Fruit fly (Drosophila melanogaster): Measurements from ENCODE around the gene AdamTS-B.

The AdamTS-B gene

dm6 chrX:5699824-5700498, 1.6 kb downstream of the AdamTS-B start (continued):
- TF ChIP-seq CG2889 (GFP tag; IDR thresholded peaks at IDR 0.05) (no peak), Eip74EF (GFP tag; optimal IDR thresholded peaks at IDR 0.05) (peak in 1 of 2 experiments; percentile 69), tio (GFP tag; optimal IDR thresholded peaks at IDR 0.05) (peak; percentile 11), slp2 (GFP tag; optimal IDR thresholded peaks at IDR 0.05) (peak; percentile 42), MBD-R2 (GFP tag; IDR thresholded peaks at IDR 0.05) (no peak), CG7556 (GFP tag; optimal IDR thresholded peaks at IDR 0.05) (peak; percentile 68), cwo (GFP tag; optimal IDR thresholded peaks at IDR 0.05) (peak; percentile 48), tap (tag; optimal IDR thresholded peaks at IDR 0.05) (peak; percentile 37), luna (GFP tag; optimal IDR thresholded peaks at IDR 0.05) (no peak), Blimp-1 (GFP tag; optimal IDR thresholded peaks at IDR 0.05) (peak; percentile 75), zf30C (GFP tag; optimal IDR thresholded peaks at IDR 0.05) (no peak), CG8290 (GFP tag; optimal IDR thresholded peaks at IDR 0.05) (no peak), CG8290 (tag; optimal IDR thresholded peaks at IDR 0.05) (peak in 1 of 2 experiments; percentile 31), sob (GFP tag; IDR thresholded peaks at IDR 0.05) (0 out of 2 replicates have a peak, but pooled peaks have one; percentile 28), en (GFP tag; optimal IDR thresholded peaks at IDR 0.05) (no peak), CG2199 (GFP tag; IDR thresholded peaks at IDR 0.05) (0 out of 3 replicates have a peak, but pooled peaks have one; percentile 36), zfh1 (GFP tag; IDR thresholded peaks at IDR 0.05) (peak; percentile 54; the same call in 1 of the 3 replicates), vvl (GFP tag; IDR thresholded peaks at IDR 0.05) (peak; percentile 68), CG2678 (tag; optimal IDR thresholded peaks at IDR 0.05) (peak; percentile 73), CG14441 (GFP tag; IDR thresholded peaks at IDR 0.05) (peak; percentile 54), Stat92E (GFP tag; optimal IDR thresholded peaks at IDR 0.05) (peak in 1 of 3 experiments; percentile 13), stc (GFP tag; IDR thresholded peaks at IDR 0.05) (peak; percentile 54), dm (GFP tag; optimal IDR thresholded peaks at IDR 0.05) (peak; percentile 10), Dip3 (GFP tag; optimal IDR thresholded peaks at IDR 0.05) (peak; percentile 12), twi (tag; optimal IDR thresholded peaks at IDR 0.05) (no peak), seq (GFP tag; IDR thresholded peaks at IDR 0.05) (peak; percentile 28; the same call in 1 of the 2 replicates), CG31441 (GFP tag; IDR thresholded peaks at IDR 0.05) (peak; percentile 81), dmrt99B (tag; optimal IDR thresholded peaks at IDR 0.05) (peak; percentile 81), Fer2 (tag; optimal IDR thresholded peaks at IDR 0.05) (no peak), CkIIα-i1 (GFP tag; IDR thresholded peaks at IDR 0.05) (no peak), ATbp (GFP tag; optimal IDR thresholded peaks at IDR 0.05) (peak; percentile 74), Doc2 (GFP tag; IDR thresholded peaks at IDR 0.05) (no peak), Dek (tag; optimal IDR thresholded peaks at IDR 0.05) (peak; percentile 18), Bteb2 (GFP tag; optimal IDR thresholded peaks at IDR 0.05) (peak; percentile 13), bab2 (GFP tag; optimal IDR thresholded peaks at IDR 0.05) (peak; percentile 7), aop (GFP tag; IDR thresholded peaks at IDR 0.05) (no peak), CG6254 (GFP tag; optimal IDR thresholded peaks at IDR 0.05) (peak; percentile 46), run (tag; optimal IDR thresholded peaks at IDR 0.05) (peak; percentile 38), Xbp1 (GFP tag; optimal IDR thresholded peaks at IDR 0.05) (peak; percentile 74), lbe (GFP tag; optimal IDR thresholded peaks at IDR 0.05) (peak; percentile 46), CG18619 (GFP tag; optimal IDR thresholded peaks at IDR 0.05) (peak; percentile 33), maf-S (GFP tag; optimal IDR thresholded peaks at IDR 0.05) (peak; percentile 2), CHES-1-like (GFP tag; optimal IDR thresholded peaks at IDR 0.05) (peak; percentile 14), Asciz (GFP tag; optimal IDR thresholded peaks at IDR 0.05) (peak; percentile 66), CG32772 (GFP tag; IDR thresholded peaks at IDR 0.05) (peak; percentile 65), cg (GFP tag; optimal IDR thresholded peaks at IDR 0.05) (no peak), slbo (GFP tag; IDR thresholded peaks at IDR 0.05) (peak; percentile 53; the same call in 1 of the 2 replicates), CG10959 (GFP tag; IDR thresholded peaks at IDR 0.05) (no peak), CG4282 (GFP tag; optimal IDR thresholded peaks at IDR 0.05) (no peak)
